Worm (Caenorhabditis elegans) whole organism, early embryonic: ENCODE measurements around the gene ddo-1.

Experiments used
- hmg-4 ChIP-seq: fragments of 200-800 bp; sonication (Bioruptor generic); optimal IDR thresholded peaks from 2 replicates; lab custom pipeline; 2018; ENCODE audit warnings: mild to moderate bottlenecking, missing genetic modification characterization, missing compliant biosample characterization
- tra-4 ChIP-seq: sonication (generic microtip); optimal IDR thresholded peaks from 2 replicates; lab custom pipeline; 2017; ENCODE audit warnings: missing genetic modification characterization, missing compliant biosample characterization

ce11 chrV:17780285-17780684 lies 3.3 kb upstream of the ddo-1 start:
- TF ChIP-seq hmg-4 (GFP tag; lab: Kevin White, UChicago) = no peak
- TF ChIP-seq tra-4 (tag; lab: Kevin White, UChicago) = no peak
